Fruit fly (Drosophila melanogaster) whole organism, wandering third instar larva: ENCODE results near the gene B-H1.
A peak's percentile ranks its signal among the peaks of the same experiment; 100 is the strongest.

ENCODE experiments used
- Dfd ChIP-seq: fragments of >200 bp; optimal IDR thresholded peaks from 2 replicates; lab custom pipeline; 2017; ENCODE audit warnings: missing biosample characterization, missing genetic modification characterization
- Mio ChIP-seq: sonication (Bioruptor generic); optimal IDR thresholded peaks from 2 replicates; lab custom pipeline; 2016; ENCODE audit warnings: missing biosample characterization, missing genetic modification characterization
- OdsH ChIP-seq: fragments of 200-800 bp; sonication (Bioruptor generic); optimal IDR thresholded peaks from 2 replicates; lab custom pipeline; 2016; ENCODE audit warnings: missing biosample characterization, mild to moderate bottlenecking, missing genetic modification characterization
- br ChIP-seq: fragments of 200-800 bp; sonication (Bioruptor generic); optimal IDR thresholded peaks from 2 replicates; lab custom pipeline; 2016; ENCODE audit warnings: missing biosample characterization, missing genetic modification characterization
- psq ChIP-seq: fragments of 200-800 bp; sonication (Bioruptor generic); optimal IDR thresholded peaks from 3 replicates; lab custom pipeline; 2017; ENCODE audit warnings: missing biosample characterization, mild to moderate bottlenecking, missing genetic modification characterization, moderate library complexity
- rgr ChIP-seq: fragments of 200-800 bp; sonication (Bioruptor generic); optimal IDR thresholded peaks from 3 replicates; lab custom pipeline; 2016; ENCODE audit warnings: missing biosample characterization, mild to moderate bottlenecking, missing genetic modification characterization
- woc ChIP-seq: sonication (Bioruptor generic); optimal IDR thresholded peaks from 2 replicates; lab custom pipeline; 2016; ENCODE audit warnings: missing biosample characterization, mild to moderate bottlenecking, missing genetic modification characterization

DNA sequence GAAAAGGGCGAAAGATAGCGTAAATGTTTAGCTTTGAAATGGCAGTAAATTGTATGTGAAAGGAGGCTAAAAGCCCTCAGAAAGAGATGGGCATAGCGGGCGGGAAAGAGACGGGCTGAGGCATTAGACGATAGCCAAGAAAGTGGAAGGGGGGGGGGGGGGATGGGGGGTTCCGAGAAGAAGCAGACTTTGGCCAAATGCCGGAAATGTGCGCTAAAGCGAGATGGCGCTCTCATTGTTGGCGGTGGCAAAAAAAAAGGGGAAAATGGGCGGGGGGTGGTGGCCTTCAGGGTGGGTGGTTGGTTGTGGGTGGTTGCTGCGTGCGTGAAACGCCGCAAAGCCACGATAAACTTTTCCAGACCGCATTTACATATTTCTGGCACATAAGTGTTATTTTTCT, 14.3 kb upstream of the B-H1 start:
- TF ChIP-seq rgr (GFP tag; lab: Kevin White, UChicago) (no peak), psq (no peak), br (no peak), woc (GFP tag; lab: Kevin White, UChicago) (no peak), Dfd (GFP tag; lab: Kevin White, UChicago) (peak; percentile 66), OdsH (GFP tag; lab: Kevin White, UChicago) (no peak), Mio (GFP tag; lab: Kevin White, UChicago) (no peak)
